Fruit fly (Drosophila melanogaster) whole organism: Measurements from ENCODE around the gene CG34136.

Experiments used
- psq ChIP-seq: fragments of >200 bp; optimal IDR thresholded peaks from 2 replicates; lab custom pipeline; 2017
- usp ChIP-seq: fragments of >200 bp; optimal IDR thresholded peaks from 2 replicates; lab custom pipeline; 2017; ENCODE audit warnings: missing biosample characterization, missing genetic modification characterization, mixed read lengths

DNA sequence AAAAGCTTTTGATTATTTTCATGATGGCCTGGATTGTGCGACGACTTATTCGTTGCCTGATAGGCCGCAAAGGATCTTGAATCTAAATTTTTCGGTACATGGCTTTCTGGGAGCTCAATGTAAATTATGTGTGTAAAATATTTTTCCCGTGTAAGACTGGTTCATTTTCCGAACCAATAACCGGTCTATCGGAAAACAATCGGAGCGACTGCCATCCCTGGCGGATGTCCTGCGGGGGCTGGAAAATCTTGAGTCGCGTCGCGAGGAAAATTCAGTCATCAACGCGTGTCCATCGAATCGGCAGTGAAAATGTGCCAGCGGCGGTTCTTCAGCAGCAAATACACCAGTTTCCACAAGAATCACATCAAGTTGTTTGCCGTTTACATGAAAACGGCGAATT, 7.6 kb downstream of the CG34136 start, which contains the start of the genes CG46307 and Nhe2:
- TF ChIP-seq psq (no peak), usp (GFP tag; lab: Kevin White, UChicago) (no peak)
